Worm (Caenorhabditis elegans) whole organism, mixed stage, embryonic: Measurements from ENCODE around the gene B0222.11.

Experiments used
- M03D4.4 ChIP-seq: sonication (generic microtip); optimal IDR thresholded peaks from 2 replicates; lab custom pipeline; 2017; ENCODE audit warnings: mild to moderate bottlenecking, missing genetic modification characterization, missing compliant biosample characterization
- bed-3 ChIP-seq: fragments of 200-800 bp; sonication (Bioruptor generic); optimal IDR thresholded peaks from 3 replicates; lab custom pipeline; 2018; ENCODE audit warnings: mild to moderate bottlenecking, missing genetic modification characterization, moderate library complexity, missing compliant biosample characterization
- ceh-39 ChIP-seq: fragments of 150-350 bp; optimal IDR thresholded peaks from 2 replicates; lab custom pipeline; 2014; ENCODE audit warnings: missing biosample characterization, missing genetic modification characterization
- ceh-43 ChIP-seq: fragments of 200-800 bp; sonication (Bioruptor generic); optimal IDR thresholded peaks from 2 replicates; lab custom pipeline; 2018; ENCODE audit warnings: mild to moderate bottlenecking, missing genetic modification characterization, moderate library complexity, missing compliant biosample characterization
- ceh-83 ChIP-seq: fragments of 200-800 bp; sonication (Bioruptor generic); optimal IDR thresholded peaks from 2 replicates; lab custom pipeline; 2018; ENCODE audit warnings: mild to moderate bottlenecking, missing genetic modification characterization, missing compliant biosample characterization
- ces-1 ChIP-seq: fragments of 150-350 bp; optimal IDR thresholded peaks from 2 replicates; lab custom pipeline; 2014; ENCODE audit warnings: missing biosample characterization, missing genetic modification reagents, missing genetic modification characterization
- cnd-1 ChIP-seq: fragments of 200-800 bp; sonication (Bioruptor generic); optimal IDR thresholded peaks from 2 replicates; lab custom pipeline; 2018; ENCODE audit warnings: mild to moderate bottlenecking, missing genetic modification characterization, missing compliant biosample characterization
- elt-1 ChIP-seq: sonication (generic microtip); optimal IDR thresholded peaks from 2 replicates; lab custom pipeline; 2017; ENCODE audit warnings: missing genetic modification characterization, mild to moderate bottlenecking, missing compliant biosample characterization, antibody characterized with exemption, moderate library complexity, borderline replicate concordance; ENCODE audit not compliant: insufficient read depth
- elt-3 ChIP-seq: fragments of 150-350 bp; optimal IDR thresholded peaks from 2 replicates; lab custom pipeline; 2014; ENCODE audit warnings: missing biosample characterization, missing genetic modification characterization
- flh-1 ChIP-seq: fragments of 200-800 bp; sonication (Bioruptor generic); optimal IDR thresholded peaks from 2 replicates; lab custom pipeline; 2018; ENCODE audit warnings: mild to moderate bottlenecking, missing genetic modification characterization, moderate library complexity, missing compliant biosample characterization
- ham-2 ChIP-seq: fragments of 200-800 bp; sonication (Bioruptor generic); optimal IDR thresholded peaks from 2 replicates; lab custom pipeline; 2018; ENCODE audit warnings: mild to moderate bottlenecking, missing genetic modification characterization, missing compliant biosample characterization
- hlh-1 ChIP-seq: fragments of 150-350 bp; optimal IDR thresholded peaks from 2 replicates; lab custom pipeline; 2014; ENCODE audit warnings: missing biosample characterization, missing genetic modification reagents, missing genetic modification characterization
- lin-13 ChIP-seq: fragments of 150-350 bp; optimal IDR thresholded peaks from 2 replicates; lab custom pipeline; 2014; ENCODE audit warnings: missing biosample characterization, missing genetic modification characterization
- lsy-2 ChIP-seq: fragments of 150-350 bp; optimal IDR thresholded peaks from 2 replicates; lab custom pipeline; 2014; ENCODE audit warnings: missing biosample characterization, missing genetic modification characterization
- mab-5 ChIP-seq: fragments of 150-350 bp; optimal IDR thresholded peaks from 2 replicates; lab custom pipeline; 2014; ENCODE audit warnings: missing biosample characterization, missing genetic modification characterization
- mep-1 ChIP-seq: fragments of 150-350 bp; optimal IDR thresholded peaks from 2 replicates; lab custom pipeline; 2017; ENCODE audit warnings: missing biosample characterization, missing genetic modification reagents, missing genetic modification characterization, inconsistent platforms
- mls-2 ChIP-seq: sonication (generic microtip); optimal IDR thresholded peaks from 2 replicates; lab custom pipeline; 2016; ENCODE audit warnings: mild to moderate bottlenecking, missing genetic modification characterization, moderate library complexity, missing compliant biosample characterization
- nhr-2 ChIP-seq: fragments of 150-350 bp; optimal IDR thresholded peaks from 2 replicates; lab custom pipeline; 2014; ENCODE audit warnings: missing biosample characterization, missing genetic modification characterization
- nhr-237 ChIP-seq: fragments of 150-350 bp; optimal IDR thresholded peaks from 2 replicates; lab custom pipeline; 2014; ENCODE audit warnings: missing biosample characterization, missing genetic modification characterization
- nhr-28 ChIP-seq: fragments of 150-350 bp; optimal IDR thresholded peaks from 2 replicates; lab custom pipeline; 2014; ENCODE audit warnings: missing biosample characterization, missing genetic modification characterization
- nhr-76 ChIP-seq: sonication (generic microtip); optimal IDR thresholded peaks from 2 replicates; lab custom pipeline; 2017; ENCODE audit warnings: missing biosample characterization, missing genetic modification characterization
- pha-4 ChIP-seq: fragments of 150-350 bp; optimal IDR thresholded peaks from 2 replicates; lab custom pipeline; 2018; ENCODE audit warnings: missing biosample characterization, missing genetic modification reagents, missing genetic modification characterization
- sem-2 ChIP-seq: fragments of 200-800 bp; sonication (Bioruptor generic); optimal IDR thresholded peaks from 2 replicates; lab custom pipeline; 2018; ENCODE audit warnings: mild to moderate bottlenecking, missing genetic modification characterization, missing compliant biosample characterization
- snpc-4 ChIP-seq: fragments of 150-350 bp; optimal IDR thresholded peaks from 2 replicates; lab custom pipeline; 2014; ENCODE audit warnings: missing biosample characterization, missing genetic modification characterization
- sptf-1 ChIP-seq: sonication (generic microtip); optimal IDR thresholded peaks from 2 replicates; lab custom pipeline; 2017; ENCODE audit warnings: mild to moderate bottlenecking, missing genetic modification characterization, moderate library complexity, missing compliant biosample characterization
- tbx-8 ChIP-seq: fragments of 200-800 bp; sonication (Bioruptor generic); optimal IDR thresholded peaks from 2 replicates; lab custom pipeline; 2018; ENCODE audit warnings: mild to moderate bottlenecking, missing genetic modification characterization, moderate library complexity, missing compliant biosample characterization
- unc-120 ChIP-seq: sonication (generic microtip); optimal IDR thresholded peaks from 2 replicates; lab custom pipeline; 2017; ENCODE audit warnings: missing genetic modification characterization, missing compliant biosample characterization; ENCODE audit not compliant: poor library complexity, severe bottlenecking
- unc-39 ChIP-seq: fragments of 150-350 bp; optimal IDR thresholded peaks from 2 replicates; lab custom pipeline; 2014; ENCODE audit warnings: missing biosample characterization, missing genetic modification characterization
- unc-62 ChIP-seq: fragments of 150-350 bp; optimal IDR thresholded peaks from 2 replicates; lab custom pipeline; 2014; ENCODE audit warnings: missing biosample characterization, missing genetic modification reagents, missing genetic modification characterization
- zip-8 ChIP-seq: fragments of 150-350 bp; optimal IDR thresholded peaks from 2 replicates; lab custom pipeline; 2014; ENCODE audit warnings: missing biosample characterization, missing genetic modification characterization

Gene B0222.11

DNA sequence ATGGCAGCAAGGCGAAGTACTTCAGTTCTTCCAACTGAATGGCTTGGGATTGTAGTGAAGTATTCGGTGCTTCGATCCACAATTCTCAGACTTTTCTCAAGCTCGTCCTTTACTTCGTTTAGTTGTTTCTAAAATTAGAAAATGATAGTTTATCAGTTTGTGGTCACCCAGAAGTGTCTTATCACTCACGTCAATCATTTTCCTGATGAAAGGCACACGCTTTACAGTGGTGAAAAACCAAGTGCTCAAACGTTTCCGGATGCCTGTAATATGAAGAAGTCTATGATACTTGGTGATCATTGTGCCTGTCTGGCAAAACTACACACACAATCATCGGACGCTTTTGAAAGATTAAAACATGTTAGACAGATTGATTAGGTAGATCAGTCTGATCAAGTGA is 21.8 kb downstream of the B0222.11 start:
- no peak for TF ChIP-seq ceh-43 (GFP tag; lab: Kevin White, UChicago)

DNA sequence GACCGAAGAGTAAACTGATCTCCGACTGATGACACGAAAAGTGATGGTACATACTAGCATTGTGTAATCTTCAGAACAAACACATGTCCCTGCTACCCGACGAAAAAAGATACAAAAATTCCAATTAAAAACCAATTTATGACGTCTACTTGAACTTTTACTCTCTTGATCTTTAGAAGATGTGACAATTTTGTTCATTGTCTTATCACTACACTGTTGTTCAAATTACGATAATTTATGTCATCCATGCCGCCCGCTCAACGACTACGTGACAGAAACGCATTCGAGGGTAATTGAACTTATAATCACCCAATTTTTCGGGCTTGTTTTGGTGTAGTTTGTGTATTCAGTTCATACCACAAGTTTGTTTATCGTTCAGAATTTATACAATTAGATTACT is 24.1 kb downstream of the B0222.11 start:
- TF ChIP-seq M03D4.4, result no peak
- no peak for TF ChIP-seq ceh-83 (GFP tag; lab: Kevin White, UChicago)
- TF ChIP-seq nhr-2 (tag; lab: Kevin White, UChicago), result no peak
- TF ChIP-seq mls-2 (tag; lab: Kevin White, UChicago), result no peak
- TF ChIP-seq tbx-8 (GFP tag; lab: Kevin White, UChicago), result no peak
- no peak for TF ChIP-seq unc-62 (GFP tag; lab: Kevin White, UChicago)
- no peak for TF ChIP-seq lin-13 (tag; lab: Kevin White, UChicago)
- no peak for TF ChIP-seq pha-4 (tag; lab: Kevin White, UChicago)
- TF ChIP-seq lsy-2 (tag; lab: Kevin White, UChicago), result no peak

DNA sequence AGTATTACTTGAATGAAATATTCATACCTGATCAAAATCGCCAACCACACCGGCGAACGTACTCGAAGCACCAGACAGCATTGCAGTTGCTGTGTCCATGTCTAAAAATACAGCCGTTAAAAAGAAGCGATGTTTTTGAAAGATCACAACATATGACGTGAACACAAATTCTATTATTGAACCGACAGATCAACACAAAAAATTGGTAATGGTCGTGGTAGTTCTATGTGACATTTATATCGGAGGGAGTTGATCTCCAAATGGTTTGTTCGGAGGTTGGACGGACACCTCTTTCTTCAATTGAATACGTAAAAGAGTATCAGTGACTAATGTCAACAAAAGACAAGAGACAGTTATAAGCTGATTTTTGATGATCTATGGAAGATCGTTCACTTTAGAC is 26.7 kb downstream of the B0222.11 start, which contains the start of gene pitr-3:
pitr-3 (minus strand) TSS at position 101 of the 400 bp plus-strand sequence.
- TF ChIP-seq ces-1 (GFP tag; lab: Kevin White, UChicago) (no peak), tbx-8 (GFP tag; lab: Kevin White, UChicago) (no peak), lsy-2 (tag; lab: Kevin White, UChicago) (no peak), unc-39 (tag; lab: Kevin White, UChicago) (no peak), zip-8 (no peak), ceh-43 (GFP tag; lab: Kevin White, UChicago) (no peak), sptf-1 (tag; lab: Kevin White, UChicago) (no peak), nhr-237 (no peak), elt-3 (tag; lab: Kevin White, UChicago) (no peak), sem-2 (GFP tag; lab: Kevin White, UChicago) (no peak), unc-120 (tag; lab: Kevin White, UChicago) (no peak), pha-4 (tag; lab: Kevin White, UChicago) (no peak)

DNA sequence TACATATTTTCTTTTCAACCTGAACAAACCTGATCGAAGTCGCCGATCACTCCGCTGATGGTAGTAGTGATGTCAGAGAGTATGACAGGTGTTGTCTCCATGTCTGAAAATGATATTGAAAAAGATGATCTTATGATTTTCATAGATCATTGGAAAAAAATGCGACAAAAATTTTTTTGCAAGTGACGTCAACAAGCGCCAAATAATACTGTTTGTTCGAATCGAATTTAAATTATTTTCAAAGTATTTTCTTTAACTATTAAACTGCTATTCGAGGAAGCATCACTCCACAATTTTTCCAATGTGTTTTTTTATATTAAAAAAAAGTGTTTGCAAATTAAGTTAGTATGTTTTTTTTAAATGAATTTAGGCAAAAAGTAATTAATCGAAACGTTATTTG is 30.4 kb downstream of the B0222.11 start, which contains the start of gene pitr-2:
pitr-2 (minus strand) TSS at position 101 of the 400 bp plus-strand sequence.
- no peak for TF ChIP-seq flh-1 (GFP tag; lab: Kevin White, UChicago)
- no peak for TF ChIP-seq mep-1 (tag; lab: Kevin White, UChicago)
- TF ChIP-seq elt-1 (tag; lab: Kevin White, UChicago), result no peak
- no peak for TF ChIP-seq lin-13 (tag; lab: Kevin White, UChicago)
- no peak for TF ChIP-seq ceh-39 (tag; lab: Kevin White, UChicago)
- no peak for TF ChIP-seq cnd-1 (tag; lab: Kevin White, UChicago)
- TF ChIP-seq hlh-1 (tag; lab: Kevin White, UChicago), result no peak
- TF ChIP-seq ham-2 (GFP tag; lab: Kevin White, UChicago), result no peak
- TF ChIP-seq nhr-76 (tag; lab: Kevin White, UChicago), result no peak
- TF ChIP-seq sptf-1 (tag; lab: Kevin White, UChicago), result no peak
- TF ChIP-seq ceh-83 (GFP tag; lab: Kevin White, UChicago), result no peak
- no peak for TF ChIP-seq mab-5 (tag; lab: Kevin White, UChicago)
- TF ChIP-seq ceh-43 (GFP tag; lab: Kevin White, UChicago), result no peak
- TF ChIP-seq unc-62 (GFP tag; lab: Kevin White, UChicago), result no peak
- no peak for TF ChIP-seq tbx-8 (GFP tag; lab: Kevin White, UChicago)

DNA sequence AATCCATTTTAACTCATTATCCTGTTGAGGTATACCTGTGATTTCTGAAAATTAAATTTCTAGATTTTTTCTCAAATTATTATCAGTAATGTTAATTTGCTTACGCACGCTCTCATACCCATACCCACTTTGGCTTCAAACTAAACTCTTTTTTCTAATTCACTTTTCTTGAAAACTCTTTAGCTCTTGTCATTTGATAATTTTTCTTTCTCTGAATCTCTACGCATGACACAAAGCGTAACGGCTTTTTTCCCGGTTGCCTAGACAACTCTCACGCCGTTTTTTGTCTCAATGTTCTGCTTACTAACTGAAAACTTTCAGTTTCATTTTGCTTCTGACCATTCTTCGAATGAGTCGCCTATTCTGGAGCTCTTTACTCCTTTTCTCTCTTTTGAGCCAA is 34.0 kb downstream of the B0222.11 start, which contains the start of gene B0222.1:
B0222.1 (plus strand) TSS at position 306 of the 400 bp plus-strand sequence.
- TF ChIP-seq elt-1 (tag; lab: Kevin White, UChicago), result no peak
- no peak for TF ChIP-seq nhr-2 (tag; lab: Kevin White, UChicago)
- no peak for TF ChIP-seq bed-3
- no peak for TF ChIP-seq ceh-83 (GFP tag; lab: Kevin White, UChicago)
- no peak for TF ChIP-seq nhr-237
- no peak for TF ChIP-seq unc-120 (tag; lab: Kevin White, UChicago)
- no peak for TF ChIP-seq sptf-1 (tag; lab: Kevin White, UChicago)
- TF ChIP-seq unc-39 (tag; lab: Kevin White, UChicago), result no peak
- TF ChIP-seq cnd-1 (tag; lab: Kevin White, UChicago), result no peak
- TF ChIP-seq ham-2 (GFP tag; lab: Kevin White, UChicago), result no peak
- TF ChIP-seq mab-5 (tag; lab: Kevin White, UChicago), result no peak
- TF ChIP-seq ceh-43 (GFP tag; lab: Kevin White, UChicago), result no peak
- no peak for TF ChIP-seq snpc-4
- no peak for TF ChIP-seq nhr-28 (tag; lab: Kevin White, UChicago)
- TF ChIP-seq unc-62 (GFP tag; lab: Kevin White, UChicago), result no peak
- TF ChIP-seq lin-13 (tag; lab: Kevin White, UChicago), result no peak
